Worm (Caenorhabditis elegans) whole organism, young adult: ENCODE measurements around the gene ZK596.3.

Experiments used
- B0035.1 ChIP-seq: sonication (generic microtip); optimal IDR thresholded peaks from 2 replicates; lab custom pipeline; 2016; ENCODE audit warnings: missing genetic modification characterization, mild to moderate bottlenecking, missing compliant biosample characterization, missing genotype, missing genetic modification reagents
- B0261.1 ChIP-seq: sonication (generic microtip); optimal IDR thresholded peaks from 2 replicates; lab custom pipeline; 2016; ENCODE audit warnings: mild to moderate bottlenecking, missing genetic modification characterization, moderate library complexity, missing compliant biosample characterization
- C17E4.6 ChIP-seq: fragments of 200-800 bp; sonication (Bioruptor generic); IDR thresholded peaks from 2 replicates; pipeline ENCODE4 v1.3.6; 2022; ENCODE audit warnings: missing genetic modification reagents, missing genetic modification characterization, missing compliant biosample characterization
- F22D6.2 ChIP-seq: sonication (generic microtip); optimal IDR thresholded peaks from 2 replicates; lab custom pipeline; 2016; ENCODE audit warnings: mild to moderate bottlenecking, missing genetic modification characterization, missing compliant biosample characterization
- F23B12.7 ChIP-seq: sonication (generic microtip); optimal IDR thresholded peaks from 2 replicates; lab custom pipeline; 2017; ENCODE audit warnings: missing genetic modification characterization, mild to moderate bottlenecking, missing compliant biosample characterization, antibody characterized with exemption, moderate library complexity; ENCODE audit not compliant: insufficient read depth
- K12H6.12 ChIP-seq: fragments of 200-800 bp; sonication (Bioruptor generic); optimal IDR thresholded peaks from 2 replicates; lab custom pipeline; 2018; ENCODE audit warnings: mild to moderate bottlenecking, missing genetic modification characterization, missing compliant biosample characterization
- T07F8.4 ChIP-seq: sonication (generic microtip); optimal IDR thresholded peaks from 2 replicates; lab custom pipeline; 2016; ENCODE audit warnings: mild to moderate bottlenecking, missing genetic modification characterization, moderate library complexity, missing compliant biosample characterization
- Y56A3A.18 ChIP-seq: fragments of 200-800 bp; sonication (Bioruptor generic); IDR thresholded peaks from 2 replicates; pipeline ENCODE4 v1.3.6; 2022; ENCODE audit warnings: missing genetic modification reagents, missing genetic modification characterization, missing compliant biosample characterization
- Y79H2A.3 ChIP-seq: fragments of 200-800 bp; sonication (Bioruptor generic); conservative IDR thresholded peaks from 2 replicates; pipeline ENCODE4 v1.3.6; 2022; ENCODE audit warnings: missing genetic modification reagents, missing genetic modification characterization, missing compliant biosample characterization
- Y95B8A.8 ChIP-seq: fragments of 200-800 bp; sonication (Bioruptor generic); IDR thresholded peaks from 2 replicates; pipeline ENCODE4 v1.3.6; 2022; ENCODE audit warnings: missing genetic modification reagents, missing genetic modification characterization, missing compliant biosample characterization
- akir-1 ChIP-seq: fragments of 200-800 bp; sonication (Bioruptor generic); optimal IDR thresholded peaks from 2 replicates; lab custom pipeline; 2018; ENCODE audit warnings: mild to moderate bottlenecking, missing genetic modification characterization, moderate library complexity, missing compliant biosample characterization
- atf-7 ChIP-seq: sonication (generic microtip); optimal IDR thresholded peaks from 2 replicates; lab custom pipeline; 2017; ENCODE audit warnings: mild to moderate bottlenecking, missing genetic modification characterization, missing compliant biosample characterization
- athp-1 ChIP-seq: sonication (generic microtip); optimal IDR thresholded peaks from 2 replicates; lab custom pipeline; 2017; ENCODE audit warnings: mild to moderate bottlenecking, missing genetic modification characterization, missing compliant biosample characterization
- attf-3 ChIP-seq: fragments of 200-800 bp; sonication (Bioruptor generic); conservative IDR thresholded peaks from 2 replicates; pipeline ENCODE4 v1.3.6; 2022; ENCODE audit warnings: missing genetic modification reagents, missing genetic modification characterization, missing compliant biosample characterization
- cebp-2 ChIP-seq: fragments of 200-800 bp; sonication (Bioruptor generic); IDR thresholded peaks from 2 replicates; pipeline ENCODE4 v1.3.6; 2022; ENCODE audit warnings: missing genetic modification characterization, missing compliant biosample characterization
- ceh-27 ChIP-seq: fragments of 200-800 bp; sonication (Bioruptor generic); optimal IDR thresholded peaks from 2 replicates; lab custom pipeline; 2018; ENCODE audit warnings: mild to moderate bottlenecking, missing genetic modification characterization, moderate library complexity, missing compliant biosample characterization
- ceh-79 ChIP-seq: sonication (generic microtip); optimal IDR thresholded peaks from 2 replicates; lab custom pipeline; 2017; ENCODE audit warnings: mild to moderate bottlenecking, missing genetic modification characterization, missing compliant biosample characterization
- ceh-91 ChIP-seq: fragments of 200-800 bp; sonication (Bioruptor generic); IDR thresholded peaks from 2 replicates; pipeline ENCODE4 v1.3.6; 2022; ENCODE audit warnings: missing genetic modification reagents, missing genetic modification characterization, missing compliant biosample characterization
- dpff-1 ChIP-seq: sonication (generic microtip); optimal IDR thresholded peaks from 2 replicates; lab custom pipeline; 2017; ENCODE audit warnings: mild to moderate bottlenecking, missing genetic modification characterization, missing compliant biosample characterization
- egl-18 ChIP-seq: fragments of 200-800 bp; sonication (Bioruptor generic); IDR thresholded peaks from 2 replicates; pipeline ENCODE4 v1.3.6; 2022; ENCODE audit warnings: missing genetic modification reagents, missing genetic modification characterization, missing compliant biosample characterization
- egl-44 ChIP-seq: fragments of 200-800 bp; sonication (Bioruptor generic); IDR thresholded peaks from 2 replicates; pipeline ENCODE4 v1.3.6; 2022; ENCODE audit warnings: missing genetic modification reagents, missing genetic modification characterization, missing compliant biosample characterization
- ekl-4 ChIP-seq: fragments of 200-800 bp; sonication (Bioruptor generic); IDR thresholded peaks from 2 replicates; pipeline ENCODE4 v1.3.6; 2022; ENCODE audit warnings: missing genetic modification reagents, missing genetic modification characterization, missing compliant biosample characterization
- ets-4 ChIP-seq: fragments of 200-800 bp; sonication (Bioruptor generic); optimal IDR thresholded peaks from 2 replicates; lab custom pipeline; 2018; ENCODE audit warnings: mild to moderate bottlenecking, missing genetic modification characterization, missing compliant biosample characterization
- fkh-3 ChIP-seq: sonication (generic microtip); optimal IDR thresholded peaks from 2 replicates; lab custom pipeline; 2016; ENCODE audit warnings: mild to moderate bottlenecking, missing genetic modification characterization, missing compliant biosample characterization
- lin-26 ChIP-seq: fragments of 200-800 bp; sonication (Bioruptor generic); IDR thresholded peaks from 2 replicates; pipeline ENCODE4 v1.3.6; 2022; ENCODE audit warnings: missing genetic modification reagents, missing genetic modification characterization, missing compliant biosample characterization
- lin-35 ChIP-seq, 3 experiments: fragments of 150-350 bp in 2 of 3; sonication (generic microtip) in 1 of 3; optimal IDR thresholded peaks; 2 replicates each; lab custom pipeline; 2014 to 2018; ENCODE audit warnings: missing biosample characterization in 3 of 3, missing genetic modification characterization in 3 of 3, missing genetic modification reagents in 3 of 3
- lsy-27 ChIP-seq: sonication (generic microtip); optimal IDR thresholded peaks from 2 replicates; lab custom pipeline; 2017; ENCODE audit warnings: missing genetic modification characterization, mild to moderate bottlenecking, missing compliant biosample characterization, antibody characterized with exemption, missing genotype, borderline replicate concordance; ENCODE audit not compliant: insufficient read depth
- madf-10 ChIP-seq: sonication (generic microtip); optimal IDR thresholded peaks from 2 replicates; lab custom pipeline; 2016; ENCODE audit warnings: mild to moderate bottlenecking, missing genetic modification characterization, missing compliant biosample characterization
- nfyb-1 ChIP-seq: fragments of 200-800 bp; sonication (Bioruptor generic); IDR thresholded peaks from 2 replicates; pipeline ENCODE4 v1.3.6; 2022; ENCODE audit warnings: missing genetic modification reagents, missing genetic modification characterization, missing compliant biosample characterization
- nhr-120 ChIP-seq: fragments of 200-800 bp; sonication (Bioruptor generic); IDR thresholded peaks from 2 replicates; pipeline ENCODE4 v1.3.6; 2022; ENCODE audit warnings: missing genetic modification characterization, missing compliant biosample characterization
- nhr-27 ChIP-seq: fragments of 200-800 bp; sonication (Bioruptor generic); optimal IDR thresholded peaks from 2 replicates; lab custom pipeline; 2018; ENCODE audit warnings: mild to moderate bottlenecking, missing genetic modification characterization, moderate library complexity, missing compliant biosample characterization
- nhr-80 ChIP-seq: sonication (generic microtip); optimal IDR thresholded peaks from 2 replicates; lab custom pipeline; 2016; ENCODE audit warnings: missing genetic modification characterization, missing compliant biosample characterization
- sdz-38 ChIP-seq: sonication (generic microtip); optimal IDR thresholded peaks from 2 replicates; lab custom pipeline; 2016; ENCODE audit warnings: missing genotype, missing genetic modification characterization, missing compliant biosample characterization
- tbx-9 ChIP-seq: sonication (generic microtip); optimal IDR thresholded peaks from 2 replicates; lab custom pipeline; 2016; ENCODE audit warnings: borderline replicate concordance, missing genetic modification characterization, inconsistent platforms, missing compliant biosample characterization
- unc-130 ChIP-seq: sonication (generic microtip); optimal IDR thresholded peaks from 2 replicates; lab custom pipeline; 2016; ENCODE audit warnings: missing genetic modification reagents, missing genetic modification characterization, missing compliant biosample characterization
- unc-62 ChIP-seq: fragments of 150-350 bp; optimal IDR thresholded peaks from 2 replicates; lab custom pipeline; 2014; ENCODE audit warnings: missing biosample characterization, missing genetic modification reagents, missing genetic modification characterization
- zim-3 ChIP-seq: sonication (generic microtip); optimal IDR thresholded peaks from 2 replicates; lab custom pipeline; 2017; ENCODE audit warnings: mild to moderate bottlenecking, missing genetic modification characterization, moderate library complexity, missing compliant biosample characterization
- ztf-18 ChIP-seq: sonication (generic microtip); optimal IDR thresholded peaks from 2 replicates; lab custom pipeline; 2016; ENCODE audit warnings: missing genotype, mild to moderate bottlenecking, missing genetic modification characterization, missing compliant biosample characterization
- ztf-28 ChIP-seq: fragments of 200-800 bp; sonication (Bioruptor generic); IDR thresholded peaks from 2 replicates; pipeline ENCODE4 v1.3.6; 2022; ENCODE audit warnings: missing genetic modification reagents, missing genetic modification characterization, missing compliant biosample characterization

Gene ZK596.3

DNA sequence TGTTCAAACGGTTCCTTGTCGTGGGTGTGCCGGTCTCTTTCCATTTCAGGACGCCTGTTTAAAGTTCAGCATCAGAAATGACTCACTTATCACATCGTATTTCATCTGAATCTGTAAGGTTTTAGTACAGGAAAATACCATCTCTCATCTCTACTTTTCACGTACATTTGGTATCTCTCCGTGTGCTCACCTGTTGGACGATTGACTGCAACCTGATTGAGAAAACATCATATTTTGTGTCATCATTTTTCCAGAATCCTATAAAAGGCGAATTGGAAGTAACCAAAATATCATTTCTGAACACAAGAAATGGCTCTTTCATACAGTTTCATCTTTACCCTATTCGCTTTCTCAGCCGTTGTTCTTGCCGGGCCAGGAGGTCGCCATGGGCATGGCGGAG, 4.1 kb downstream of the ZK596.3 start, which contains the start of gene srlf-30:
TSS of gene srlf-30 (plus strand) at position 301 of the 400 bp plus-strand sequence.
- no peak for TF ChIP-seq ceh-27 (GFP tag; lab: Kevin White, UChicago)

DNA sequence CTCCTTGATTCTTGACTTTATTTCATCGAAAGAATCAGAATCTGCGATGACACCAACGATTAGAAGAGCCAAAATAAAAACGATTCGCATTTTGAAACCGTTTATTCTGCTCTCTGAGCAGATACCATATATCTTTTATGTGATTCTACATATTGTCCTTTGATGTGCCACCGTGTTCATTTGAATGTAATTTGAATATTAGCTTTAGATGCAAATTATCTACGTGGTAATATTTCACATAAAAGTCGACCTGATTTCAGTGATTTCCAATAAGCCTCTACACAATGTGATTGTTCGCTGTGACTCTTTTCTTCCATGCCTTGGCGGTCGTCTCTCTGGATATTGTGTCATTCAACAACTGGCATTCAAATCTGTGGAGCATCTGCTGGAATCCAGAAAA, 5.1 kb downstream of the ZK596.3 start, which contains the start of the genes F13E9.9 and F13E9.19:
TSS of gene F13E9.9 (minus strand) at position 101 of the 400 bp plus-strand sequence.
TSS of gene F13E9.19 (plus strand) at position 316 of the 400 bp plus-strand sequence.
- TF ChIP-seq B0035.1 (tag; lab: Kevin White, UChicago): no peak
- no peak for TF ChIP-seq nfyb-1 (GFP tag; lab: Robert Waterston, UW)
- no peak for TF ChIP-seq K12H6.12 (tag; lab: Kevin White, UChicago)
- no peak for TF ChIP-seq ztf-18 (tag; lab: Kevin White, UChicago)
- TF ChIP-seq unc-62 (GFP tag; lab: Kevin White, UChicago): no peak
- no peak for TF ChIP-seq F22D6.2 (tag; lab: Kevin White, UChicago)
- TF ChIP-seq B0261.1 (tag; lab: Kevin White, UChicago): no peak
- no peak for TF ChIP-seq zim-3 (tag; lab: Kevin White, UChicago)
- TF ChIP-seq ztf-28 (GFP tag; lab: Robert Waterston, UW): no peak
- TF ChIP-seq ets-4 (GFP tag; lab: Kevin White, UChicago): no peak
- no peak for TF ChIP-seq ceh-79
- no peak for TF ChIP-seq athp-1
- TF ChIP-seq egl-18 (GFP tag; lab: Robert Waterston, UW): no peak
- TF ChIP-seq C17E4.6 (GFP tag; lab: Robert Waterston, UW): no peak
- TF ChIP-seq cebp-2 (GFP tag; lab: Robert Waterston, UW): no peak
- no peak for TF ChIP-seq akir-1 (GFP tag; lab: Kevin White, UChicago)
- no peak for TF ChIP-seq tbx-9 (tag; lab: Kevin White, UChicago)
- TF ChIP-seq lin-35 (GFP tag; optimal IDR thresholded peaks at IDR 0.05; lab: Kevin White, UChicago): no peak
- TF ChIP-seq nhr-120: no peak
- no peak for TF ChIP-seq attf-3 (GFP tag; lab: Robert Waterston, UW)

- no peak for TF ChIP-seq ceh-91 (GFP tag; lab: Robert Waterston, UW)
- no peak for TF ChIP-seq nhr-27
- no peak for TF ChIP-seq dpff-1 (tag; lab: Kevin White, UChicago)
- TF ChIP-seq egl-44 (GFP tag; lab: Robert Waterston, UW): no peak
- TF ChIP-seq fkh-3: no peak
Observed at ce11 chrIV:10898160-10898559, 6.0 kb downstream of the ZK596.3 start.

DNA sequence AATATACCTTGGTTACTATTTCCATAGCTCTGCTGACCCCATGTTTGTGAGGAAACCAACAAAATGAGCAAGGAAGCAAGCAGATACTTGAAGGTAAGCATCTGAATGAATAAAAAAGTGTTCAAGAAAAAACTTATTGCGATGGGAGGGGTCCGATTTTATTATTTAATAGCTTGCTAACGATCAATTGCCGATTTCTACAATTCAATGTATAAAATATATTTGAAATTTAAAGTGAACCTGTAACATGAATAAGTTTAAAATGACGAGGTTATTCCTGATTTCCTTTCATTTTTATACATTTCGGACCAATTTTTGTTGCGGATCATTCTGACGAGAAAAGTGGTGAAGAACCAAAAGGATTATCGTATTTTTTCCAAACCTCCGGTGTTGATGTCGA, 7.7 kb downstream of the ZK596.3 start, which contains the start of gene srlf-13:
TSS of gene srlf-13 (minus strand) at position 101 of the 400 bp plus-strand sequence.
- no peak for TF ChIP-seq athp-1
- TF ChIP-seq lin-26 (GFP tag; lab: Robert Waterston, UW): no peak
- no peak for TF ChIP-seq nhr-27
- no peak for TF ChIP-seq lsy-27 (tag; lab: Kevin White, UChicago)
- no peak for TF ChIP-seq nhr-80 (tag; lab: Kevin White, UChicago)
- no peak for TF ChIP-seq sdz-38 (tag; lab: Kevin White, UChicago)

DNA sequence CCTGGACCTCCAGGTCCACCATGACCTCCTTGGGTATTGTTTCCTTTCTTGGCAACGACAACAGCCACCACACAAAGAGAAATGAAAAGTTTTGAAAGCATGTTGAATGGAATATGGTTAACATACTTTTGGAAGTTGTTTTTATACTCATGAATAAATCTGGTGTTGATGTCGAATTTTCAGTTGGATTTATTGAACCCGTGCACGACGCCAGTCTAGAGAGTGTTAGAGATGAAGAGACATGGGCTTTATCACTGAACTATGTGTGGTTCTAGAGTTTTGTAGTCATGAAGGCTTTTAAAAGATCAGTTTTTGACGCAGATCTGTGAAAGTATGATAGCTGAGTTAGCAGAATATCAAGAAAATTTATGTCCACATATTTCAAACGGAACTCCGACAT, 9.9 kb downstream of the ZK596.3 start, which contains the start of gene srlf-14:
TSS of gene srlf-14 (minus strand) at position 101 of the 400 bp plus-strand sequence.
- TF ChIP-seq atf-7 (tag; lab: Kevin White, UChicago): no peak
- TF ChIP-seq Y56A3A.18 (GFP tag; lab: Robert Waterston, UW): no peak
- no peak for TF ChIP-seq T07F8.4 (tag; lab: Kevin White, UChicago)
- TF ChIP-seq Y95B8A.8 (GFP tag; lab: Robert Waterston, UW): no peak
- no peak for TF ChIP-seq Y79H2A.3 (GFP tag; lab: Robert Waterston, UW)
- no peak for TF ChIP-seq ekl-4 (GFP tag; lab: Robert Waterston, UW)
- TF ChIP-seq F23B12.7: no peak
- no peak for TF ChIP-seq madf-10
- TF ChIP-seq unc-130 (GFP tag; lab: Kevin White, UChicago): no peak
- no peak for TF ChIP-seq unc-62 (GFP tag; lab: Kevin White, UChicago)
- TF ChIP-seq athp-1: no peak
